Fruit fly (Drosophila melanogaster) whole organism, embryonic: ENCODE measurements around the gene CG5892.
A peak's percentile ranks its signal among the peaks of the same experiment; 100 is the strongest.

Experiments used
- Ada2b ChIP-seq: fragments of 200-800 bp; sonication (Bioruptor generic); IDR thresholded peaks from 2 replicates; pipeline ENCODE4 v1.3.6; 2022; ENCODE audit warnings: missing biosample characterization, missing genetic modification characterization
- Adf1 ChIP-seq: fragments of 200-800 bp; sonication (Bioruptor generic); IDR thresholded peaks from 2 replicates; pipeline ENCODE4 v1.3.6; 2022; ENCODE audit warnings: missing biosample characterization, missing genetic modification characterization
- Aef1 ChIP-seq: fragments of 200-800 bp; sonication (Bioruptor generic); IDR thresholded peaks from 3 replicates; pipeline ENCODE4 v1.3.6; 2022; ENCODE audit warnings: missing biosample characterization, missing genetic modification characterization
- B-H1 ChIP-seq: fragments of 200-800 bp; sonication (Bioruptor generic); IDR thresholded peaks from 3 replicates; pipeline ENCODE4 v1.3.6; 2022; ENCODE audit warnings: missing biosample characterization, missing genetic modification characterization
- Bgb ChIP-seq: fragments of 200-800 bp; sonication (Bioruptor generic); IDR thresholded peaks from 2 replicates; pipeline ENCODE4 v1.3.6; 2022; ENCODE audit warnings: missing biosample characterization, missing genetic modification characterization; ENCODE audit not compliant: partially characterized antibody
- CG10147 ChIP-seq: fragments of 200-800 bp; sonication (Bioruptor generic); optimal IDR thresholded peaks from 2 replicates; lab custom pipeline; 2019; ENCODE audit warnings: missing biosample characterization, mild to moderate bottlenecking, missing genetic modification characterization, moderate library complexity
- CG11247 ChIP-seq: fragments of 200-800 bp; sonication (Bioruptor generic); IDR thresholded peaks from 2 replicates; pipeline ENCODE4 v1.3.6; 2022; ENCODE audit warnings: missing biosample characterization, missing genetic modification characterization
- CG11695 ChIP-seq: fragments of 200-800 bp; sonication (Bioruptor generic); IDR thresholded peaks from 3 replicates; pipeline ENCODE4 v1.3.6; 2022; ENCODE audit warnings: missing biosample characterization, missing genetic modification characterization
- CG13296 ChIP-seq: fragments of 200-800 bp; sonication (Bioruptor generic); optimal IDR thresholded peaks from 3 replicates; lab custom pipeline; 2018; ENCODE audit warnings: missing biosample characterization, mild to moderate bottlenecking, missing genetic modification characterization
- CG15269 ChIP-seq: fragments of 200-800 bp; sonication (Bioruptor generic); optimal IDR thresholded peaks from 2 replicates; lab custom pipeline; 2018; ENCODE audit warnings: missing biosample characterization, mild to moderate bottlenecking, missing genetic modification characterization, moderate library complexity
- CG16779 ChIP-seq: fragments of 200-800 bp; sonication (Bioruptor generic); IDR thresholded peaks from 2 replicates; pipeline ENCODE4 v1.3.6; 2022; ENCODE audit warnings: missing biosample characterization, missing genetic modification characterization
- CG18619 ChIP-seq: fragments of 200-800 bp; sonication (Bioruptor generic); optimal IDR thresholded peaks from 3 replicates; lab custom pipeline; 2017; ENCODE audit warnings: missing biosample characterization, mild to moderate bottlenecking, missing genetic modification characterization
- CG2712 ChIP-seq: fragments of 200-800 bp; optimal IDR thresholded peaks from 3 replicates; lab custom pipeline; 2019; ENCODE audit warnings: missing biosample characterization, mild to moderate bottlenecking, missing genetic modification characterization, moderate library complexity
- CG3163 ChIP-seq: fragments of 200-800 bp; sonication (Bioruptor generic); optimal IDR thresholded peaks from 3 replicates; lab custom pipeline; 2016; ENCODE audit warnings: missing biosample characterization, missing genetic modification characterization
- CG4404 ChIP-seq: fragments of 200-800 bp; sonication (Bioruptor generic); IDR thresholded peaks from 2 replicates; pipeline ENCODE4 v1.3.6; 2022; ENCODE audit warnings: missing biosample characterization, missing genetic modification characterization
- CG4707 ChIP-seq: fragments of 200-800 bp; sonication (Bioruptor generic); optimal IDR thresholded peaks from 2 replicates; lab custom pipeline; 2018; ENCODE audit warnings: missing biosample characterization, mild to moderate bottlenecking, missing genetic modification characterization, moderate library complexity
- CG6272 ChIP-seq: fragments of 200-800 bp; sonication (Bioruptor generic); IDR thresholded peaks from 2 replicates; pipeline ENCODE4 v1.3.6; 2022; ENCODE audit warnings: missing biosample characterization, missing genetic modification characterization
- CG6791 ChIP-seq: fragments of 200-800 bp; sonication (Bioruptor generic); IDR thresholded peaks from 3 replicates; pipeline ENCODE4 v1.3.6; 2022; ENCODE audit warnings: missing biosample characterization, missing genetic modification characterization; ENCODE audit not compliant: partially characterized antibody
- CG7271 ChIP-seq: fragments of 200-800 bp; sonication (Bioruptor generic); optimal IDR thresholded peaks from 2 replicates; lab custom pipeline; 2018; ENCODE audit warnings: missing biosample characterization, mild to moderate bottlenecking, missing genetic modification characterization, moderate library complexity
- CG7372 ChIP-seq: fragments of 200-800 bp; sonication (Bioruptor generic); IDR thresholded peaks from 2 replicates; pipeline ENCODE4 v1.3.6; 2022; ENCODE audit warnings: missing biosample characterization, missing genetic modification characterization
- CG7556 ChIP-seq: fragments of 200-800 bp; sonication (Bioruptor generic); optimal IDR thresholded peaks from 2 replicates; lab custom pipeline; 2017; ENCODE audit warnings: missing biosample characterization, mild to moderate bottlenecking, missing genetic modification characterization
- CG7786 ChIP-seq: fragments of 200-800 bp; sonication (Bioruptor generic); optimal IDR thresholded peaks from 2 replicates; lab custom pipeline; 2016; ENCODE audit warnings: missing biosample characterization, missing genetic modification characterization
- CG7839 ChIP-seq: fragments of 200-800 bp; sonication (Bioruptor generic); optimal IDR thresholded peaks from 3 replicates; lab custom pipeline; 2018; ENCODE audit warnings: missing biosample characterization, mild to moderate bottlenecking, missing genetic modification characterization, moderate library complexity
- CG8924 ChIP-seq: fragments of 200-800 bp; optimal IDR thresholded peaks from 3 replicates; lab custom pipeline; 2019; ENCODE audit warnings: missing biosample characterization, mild to moderate bottlenecking, missing genetic modification characterization, moderate library complexity
- CrebB ChIP-seq: fragments of 200-800 bp; sonication (Bioruptor generic); optimal IDR thresholded peaks from 3 replicates; lab custom pipeline; 2018; ENCODE audit warnings: missing biosample characterization, mild to moderate bottlenecking, missing genetic modification characterization
- Doc2 ChIP-seq: fragments of 200-800 bp; sonication (Bioruptor generic); IDR thresholded peaks from 2 replicates; pipeline ENCODE4 v1.3.6; 2022; ENCODE audit warnings: missing biosample characterization, missing genetic modification characterization
- Dref ChIP-seq: fragments of 200-800 bp; sonication (Bioruptor generic); IDR thresholded peaks from 2 replicates; pipeline ENCODE4 v1.3.6; 2022; ENCODE audit warnings: missing biosample characterization, missing genetic modification characterization
- E2f2 ChIP-seq: fragments of 200-800 bp; sonication (Bioruptor generic); IDR thresholded peaks from 2 replicates; pipeline ENCODE4 v1.3.6; 2022; ENCODE audit warnings: missing biosample characterization, missing genetic modification characterization
- Gsc ChIP-seq: fragments of 200-800 bp; sonication (Bioruptor generic); IDR thresholded peaks from 2 replicates; pipeline ENCODE4 v1.3.6; 2022; ENCODE audit warnings: missing biosample characterization, missing genetic modification characterization
- HLHmδ ChIP-seq: fragments of 200-800 bp; sonication (Bioruptor generic); optimal IDR thresholded peaks from 2 replicates; lab custom pipeline; 2018; ENCODE audit warnings: missing biosample characterization, mild to moderate bottlenecking, missing genetic modification characterization, moderate library complexity
- Hr51 ChIP-seq, 2 experiments: fragments of 200-800 bp; sonication (Bioruptor generic); optimal IDR thresholded peaks; 2 replicates in 1 of 2; 3 replicates in 1 of 2; lab custom pipeline; 2016 to 2018; ENCODE audit warnings: missing biosample characterization in 2 of 2, missing genetic modification characterization in 2 of 2, mild to moderate bottlenecking in 1 of 2, moderate library complexity in 1 of 2
- Mrtf ChIP-seq: fragments of 200-800 bp; sonication (Bioruptor generic); IDR thresholded peaks from 3 replicates; pipeline ENCODE4 v1.3.6; 2022; ENCODE audit warnings: missing biosample characterization, missing genetic modification characterization
- Ravus ChIP-seq: fragments of 200-800 bp; sonication (Bioruptor generic); IDR thresholded peaks from 2 replicates; pipeline ENCODE4 v1.3.6; 2022; ENCODE audit warnings: missing biosample characterization, missing genetic modification characterization
- dm ChIP-seq: fragments of 200-800 bp; sonication (Bioruptor generic); optimal IDR thresholded peaks from 3 replicates; lab custom pipeline; 2016; ENCODE audit warnings: missing biosample characterization, missing genetic modification characterization
- fd3F ChIP-seq: fragments of 200-800 bp; sonication (Bioruptor generic); optimal IDR thresholded peaks from 2 replicates; lab custom pipeline; 2018; ENCODE audit warnings: missing biosample characterization, mild to moderate bottlenecking, missing genetic modification characterization, moderate library complexity
- gfzf ChIP-seq: fragments of 200-800 bp; sonication (Bioruptor generic); optimal IDR thresholded peaks from 2 replicates; lab custom pipeline; 2016; ENCODE audit warnings: missing biosample characterization, mild to moderate bottlenecking, missing genetic modification characterization, moderate library complexity
- gsb-n ChIP-seq: fragments of 200-800 bp; sonication (Bioruptor generic); optimal IDR thresholded peaks from 3 replicates; lab custom pipeline; 2018; ENCODE audit warnings: missing biosample characterization, mild to moderate bottlenecking, missing genetic modification characterization
- insv ChIP-seq, 2 experiments: fragments of 200-800 bp; sonication (Bioruptor generic); optimal IDR thresholded peaks; 3 replicates each; lab custom pipeline; 2016 to 2018; ENCODE audit warnings: missing biosample characterization in 2 of 2, missing genetic modification characterization in 2 of 2
- jing ChIP-seq: fragments of 200-800 bp; sonication (Bioruptor generic); optimal IDR thresholded peaks from 2 replicates; lab custom pipeline; 2018; ENCODE audit warnings: missing biosample characterization, mild to moderate bottlenecking, missing genetic modification characterization
- maf-S ChIP-seq: fragments of 200-800 bp; sonication (Bioruptor generic); optimal IDR thresholded peaks from 2 replicates; lab custom pipeline; 2016; ENCODE audit warnings: missing biosample characterization, missing genetic modification characterization
- nerfin-1 ChIP-seq: fragments of 200-800 bp; sonication (Bioruptor generic); optimal IDR thresholded peaks from 3 replicates; lab custom pipeline; 2019; ENCODE audit warnings: missing biosample characterization, mild to moderate bottlenecking, missing genetic modification characterization, moderate library complexity
- nom ChIP-seq: fragments of 200-800 bp; sonication (Bioruptor generic); optimal IDR thresholded peaks from 2 replicates; lab custom pipeline; 2017; ENCODE audit warnings: missing biosample characterization, missing genetic modification characterization, mild to moderate bottlenecking, moderate library complexity, missing genetic modification reagents
- oc ChIP-seq: fragments of 200-800 bp; sonication (Bioruptor generic); optimal IDR thresholded peaks from 2 replicates; lab custom pipeline; 2018; ENCODE audit warnings: missing biosample characterization, mild to moderate bottlenecking, missing genetic modification characterization, moderate library complexity
- scrt ChIP-seq: fragments of 200-800 bp; sonication (Bioruptor generic); optimal IDR thresholded peaks from 2 replicates; lab custom pipeline; 2018; ENCODE audit warnings: missing biosample characterization, mild to moderate bottlenecking, missing genetic modification characterization, moderate library complexity
- toy ChIP-seq: fragments of 200-800 bp; sonication (Bioruptor generic); IDR thresholded peaks from 2 replicates; pipeline ENCODE4 v1.3.6; 2022; ENCODE audit warnings: missing biosample characterization, missing genetic modification characterization
- usp ChIP-seq: fragments of >200 bp; optimal IDR thresholded peaks from 2 replicates; lab custom pipeline; 2017; ENCODE audit warnings: missing biosample characterization, missing genetic modification characterization
- vnd ChIP-seq: fragments of 200-800 bp; sonication (Bioruptor generic); IDR thresholded peaks from 3 replicates; pipeline ENCODE4 v1.3.6; 2022; ENCODE audit warnings: missing biosample characterization, missing genetic modification characterization; ENCODE audit not compliant: partially characterized antibody
- zen ChIP-seq: fragments of 200-800 bp; sonication (Bioruptor generic); optimal IDR thresholded peaks from 3 replicates; lab custom pipeline; 2018; ENCODE audit warnings: missing biosample characterization, mild to moderate bottlenecking, missing genetic modification characterization, moderate library complexity
- zen2 ChIP-seq: fragments of 200-800 bp; sonication (Bioruptor generic); IDR thresholded peaks from 3 replicates; pipeline ENCODE4 v1.3.6; 2022; ENCODE audit warnings: missing biosample characterization, missing genetic modification characterization; ENCODE audit not compliant: partially characterized antibody

CG5892 gene

dm6 chr3R:21223453-21224057, 18.9 kb upstream of the CG5892 start, which contains the start of the genes CG3337 and Nelf-A (continued):
- TF ChIP-seq CG7556 (no peak), CG11695 (GFP tag; lab: Robert Waterston, UW) (no peak), Ravus (GFP tag; lab: Robert Waterston, UW) (no peak), HLHmδ (GFP tag; lab: Kevin White, UChicago) (peak; percentile 67), scrt (GFP tag; lab: Kevin White, UChicago) (no peak), CG7271 (tag; lab: Kevin White, UChicago) (peak; percentile 40), gfzf (GFP tag; lab: Kevin White, UChicago) (peak; percentile 39), Hr51 (GFP tag; optimal IDR thresholded peaks at IDR 0.05; lab: Kevin White, UChicago) (peak in 1 of 2 experiments; percentile 81), vnd (peak; percentile 69), insv (GFP tag; optimal IDR thresholded peaks at IDR 0.05; lab: Kevin White, UChicago) (peak in 1 of 2 experiments; percentile 58), maf-S (GFP tag; lab: Kevin White, UChicago) (peak; percentile 55), CG18619 (GFP tag; lab: Kevin White, UChicago) (peak; percentile 70), CG6272 (peak; percentile 66), CG2712 (tag; lab: Kevin White, UChicago) (peak; percentile 57), CG4404 (GFP tag; lab: Robert Waterston, UW) (peak; percentile 56), zen2 (GFP tag; lab: Robert Waterston, UW) (peak; percentile 74), nom (peak; percentile 4), CG7839 (peak; percentile 44), usp (GFP tag; lab: Kevin White, UChicago) (no peak), CG11247 (GFP tag; lab: Robert Waterston, UW) (peak; percentile 85), Adf1 (peak; percentile 50), CG7372 (GFP tag; lab: Robert Waterston, UW) (0 out of 2 replicates have a peak, but pooled peaks have one; percentile 48), zen (tag; lab: Kevin White, UChicago) (peak; percentile 45), Aef1 (GFP tag; lab: Robert Waterston, UW) (peak; percentile 56; the same call in 2 of the 3 replicates), dm (GFP tag; lab: Kevin White, UChicago) (peak; percentile 90), Dref (GFP tag; lab: Robert Waterston, UW) (peak; percentile 98), toy (GFP tag; lab: Robert Waterston, UW) (no peak), Gsc (GFP tag; lab: Robert Waterston, UW) (no peak), CG4707 (GFP tag; lab: Kevin White, UChicago) (peak; percentile 49), E2f2 (GFP tag; lab: Robert Waterston, UW) (peak; percentile 68), CG7786 (peak; percentile 83), CG15269 (tag; lab: Kevin White, UChicago) (peak; percentile 30), CG10147 (GFP tag; lab: Kevin White, UChicago) (peak; percentile 44), Doc2 (GFP tag; lab: Robert Waterston, UW) (no peak), gsb-n (tag; lab: Kevin White, UChicago) (no peak), CrebB (tag; lab: Kevin White, UChicago) (peak; percentile 53), Mrtf (GFP tag; lab: Robert Waterston, UW) (peak; percentile 60; the same call in 2 of the 3 replicates), CG8924 (no peak), B-H1 (GFP tag; lab: Robert Waterston, UW) (peak; percentile 42; the same call in 1 of the 3 replicates), CG6791 (GFP tag; lab: Robert Waterston, UW) (peak; percentile 85), Ada2b (GFP tag; lab: Robert Waterston, UW) (no peak), nerfin-1 (tag; lab: Kevin White, UChicago) (peak; percentile 56), CG13296 (GFP tag; lab: Kevin White, UChicago) (peak; percentile 40), CG16779 (peak; percentile 76), Bgb (peak; percentile 94), jing (GFP tag; lab: Kevin White, UChicago) (no peak), CG3163 (GFP tag; lab: Kevin White, UChicago) (peak; percentile 73), fd3F (GFP tag; lab: Kevin White, UChicago) (peak; percentile 31), oc (tag; lab: Kevin White, UChicago) (no peak)
